Fruit fly (Drosophila melanogaster) Kc167 (cell line): ENCODE data around the gene CG31343.
"Not testable (repeated sequence)": the region's sequence is repeated elsewhere in the genome, so short reads cannot be mapped to it uniquely, and the experiment has no call there.

Experiments used
- Myc ChIP-seq: fragments of >200 bp; optimal IDR thresholded peaks from 2 replicates; lab custom pipeline; 2017; ENCODE audit warnings: missing external identifiers
- Sin3A ChIP-seq: fragments of >200 bp; optimal IDR thresholded peaks from 2 replicates; lab custom pipeline; 2018; ENCODE audit warnings: missing external identifiers
- h ChIP-seq: fragments of >200 bp; optimal IDR thresholded peaks from 3 replicates; lab custom pipeline; 2018; ENCODE audit warnings: missing external identifiers
- insv ChIP-seq: fragments of >200 bp; optimal IDR thresholded peaks from 3 replicates; lab custom pipeline; 2018; ENCODE audit warnings: missing external identifiers
- psq ChIP-seq: fragments of >200 bp; optimal IDR thresholded peaks from 2 replicates; lab custom pipeline; 2017; ENCODE audit warnings: missing external identifiers
- ttk ChIP-seq: sonication (Bioruptor generic); optimal IDR thresholded peaks from 2 replicates; lab custom pipeline; 2017; ENCODE audit warnings: missing external identifiers

Gene CG31343

DNA sequence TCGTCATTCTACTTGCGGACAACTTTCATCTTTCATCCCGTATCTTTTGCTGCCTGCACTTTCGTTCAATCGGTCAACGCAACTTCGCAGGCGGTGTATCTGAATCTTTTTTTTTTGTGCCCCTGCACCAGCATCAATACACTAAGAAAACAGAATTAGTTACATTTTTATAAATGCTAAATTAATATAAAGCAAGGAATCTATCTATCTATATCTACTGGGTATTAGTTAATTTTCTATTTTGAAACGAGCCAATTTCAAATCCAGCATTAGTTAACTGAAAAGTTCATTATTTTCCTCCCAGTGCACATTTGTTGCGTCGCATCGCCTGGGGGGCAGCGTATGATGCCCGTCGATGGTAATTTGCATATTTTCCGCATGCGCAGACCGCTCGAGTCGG, 12.2 kb upstream of the CG31343 start:
- TF ChIP-seq insv (lab: Kevin White, UChicago) (no peak), h (lab: Kevin White, UChicago) (no peak), Myc (no peak), ttk (lab: Kevin White, UChicago) (no peak), Sin3A (lab: Kevin White, UChicago) (no peak), psq (lab: Kevin White, UChicago) (no peak)

DNA sequence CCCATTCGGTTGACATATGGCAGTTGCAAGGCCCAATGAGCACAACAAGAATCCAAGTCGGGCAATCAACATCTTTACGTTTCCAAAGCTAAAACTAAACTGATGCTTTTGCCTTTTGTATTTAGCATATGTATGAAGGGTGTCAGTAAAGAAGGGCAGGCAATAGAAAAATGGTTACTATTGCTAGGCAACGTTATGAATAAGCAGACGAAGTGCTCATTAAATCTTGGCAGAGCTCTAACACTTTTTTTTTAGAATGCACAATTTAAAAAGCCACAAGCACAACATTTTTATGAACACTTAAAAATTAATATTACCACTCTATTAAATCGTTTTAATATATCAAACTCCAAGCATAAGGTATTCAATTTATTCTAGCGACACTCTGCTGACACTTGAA, 8.9 kb upstream of the CG31343 start, which contains the start of gene Sfp93F:
Gene Sfp93F, minus strand, starts transcription at position 101 of the 400 bp plus-strand sequence.
- not testable (repeated sequence) for TF ChIP-seq h, insv, Sin3A (lab: Kevin White, UChicago)

DNA sequence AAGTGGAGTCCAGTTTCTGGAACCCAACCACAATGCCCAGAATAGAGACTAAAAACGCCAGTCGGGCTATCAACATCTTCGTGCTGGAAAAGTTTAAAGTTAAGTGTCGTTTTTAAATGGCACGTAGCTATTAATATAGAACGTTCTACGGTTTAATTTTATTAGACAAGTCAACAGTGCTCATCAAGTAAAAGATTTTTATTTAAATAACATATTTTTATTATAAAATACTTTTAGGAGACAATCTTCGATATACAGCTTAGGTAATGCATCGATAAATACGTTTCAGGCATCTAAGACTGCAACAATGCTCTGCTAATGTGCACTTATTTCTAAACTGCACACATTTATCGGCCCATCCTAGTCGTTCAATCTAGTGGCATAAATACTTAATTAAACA, 8.3 kb upstream of the CG31343 start, which contains the start of gene CG42869:
Gene CG42869, minus strand, starts transcription at position 101 of the 400 bp plus-strand sequence.
- TF ChIP-seq psq (lab: Kevin White, UChicago), result no peak
- no peak for TF ChIP-seq Myc
- no peak for TF ChIP-seq h (lab: Kevin White, UChicago)
- TF ChIP-seq insv (lab: Kevin White, UChicago), result no peak
- no peak for TF ChIP-seq ttk (lab: Kevin White, UChicago)
- no peak for TF ChIP-seq Sin3A (lab: Kevin White, UChicago)

DNA sequence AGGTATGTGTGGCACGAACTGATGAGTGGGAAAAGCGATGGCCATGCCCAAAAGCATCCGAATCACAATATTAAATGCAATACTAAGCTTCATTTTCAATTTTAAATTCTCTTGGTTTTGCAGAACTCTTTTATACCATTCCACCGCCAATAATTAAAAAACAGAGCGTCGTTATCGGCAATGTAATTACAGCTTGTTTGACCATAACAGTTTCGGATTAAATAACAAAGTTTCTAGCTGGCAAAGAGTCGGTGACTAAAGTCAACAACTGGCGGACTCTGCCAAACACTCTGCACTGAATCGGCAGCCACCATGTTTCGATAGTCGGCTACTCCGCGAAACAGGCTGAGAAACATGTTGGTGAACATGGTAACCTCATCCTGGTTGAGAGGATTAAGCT, 7.8 kb upstream of the CG31343 start, which contains the start of gene CG42870:
Gene CG42870, minus strand, starts transcription at position 101 of the 400 bp plus-strand sequence.
- TF ChIP-seq psq (lab: Kevin White, UChicago) (no peak), insv (lab: Kevin White, UChicago) (no peak), Sin3A (lab: Kevin White, UChicago) (no peak), h (lab: Kevin White, UChicago) (no peak), ttk (lab: Kevin White, UChicago) (no peak), Myc (no peak)

DNA sequence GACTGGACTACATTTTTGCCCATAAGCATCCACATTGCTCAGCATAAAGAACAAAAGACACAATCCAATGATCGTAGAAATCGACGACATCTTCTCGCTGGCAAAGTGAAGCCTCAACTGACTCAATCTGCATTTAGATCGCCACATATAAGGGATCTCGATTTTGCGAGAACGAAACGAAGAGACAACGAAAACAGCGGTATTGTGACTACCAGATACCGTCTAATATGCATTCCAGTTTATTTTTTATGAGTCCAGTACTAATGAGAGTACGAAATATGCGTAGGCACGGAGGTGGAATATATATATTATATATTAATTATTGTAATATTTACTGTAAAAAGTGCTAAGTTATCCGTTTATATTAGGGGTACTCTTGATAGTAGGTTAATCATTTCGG, 6.1 kb upstream of the CG31343 start, which contains the start of gene CG34034:
Gene CG34034, minus strand, starts transcription at position 101 of the 400 bp plus-strand sequence.
- no peak for TF ChIP-seq ttk (lab: Kevin White, UChicago)
- no peak for TF ChIP-seq Myc
- TF ChIP-seq Sin3A (lab: Kevin White, UChicago), result no peak
- TF ChIP-seq h (lab: Kevin White, UChicago), result no peak
- TF ChIP-seq insv (lab: Kevin White, UChicago), result no peak
- no peak for TF ChIP-seq psq (lab: Kevin White, UChicago)

DNA sequence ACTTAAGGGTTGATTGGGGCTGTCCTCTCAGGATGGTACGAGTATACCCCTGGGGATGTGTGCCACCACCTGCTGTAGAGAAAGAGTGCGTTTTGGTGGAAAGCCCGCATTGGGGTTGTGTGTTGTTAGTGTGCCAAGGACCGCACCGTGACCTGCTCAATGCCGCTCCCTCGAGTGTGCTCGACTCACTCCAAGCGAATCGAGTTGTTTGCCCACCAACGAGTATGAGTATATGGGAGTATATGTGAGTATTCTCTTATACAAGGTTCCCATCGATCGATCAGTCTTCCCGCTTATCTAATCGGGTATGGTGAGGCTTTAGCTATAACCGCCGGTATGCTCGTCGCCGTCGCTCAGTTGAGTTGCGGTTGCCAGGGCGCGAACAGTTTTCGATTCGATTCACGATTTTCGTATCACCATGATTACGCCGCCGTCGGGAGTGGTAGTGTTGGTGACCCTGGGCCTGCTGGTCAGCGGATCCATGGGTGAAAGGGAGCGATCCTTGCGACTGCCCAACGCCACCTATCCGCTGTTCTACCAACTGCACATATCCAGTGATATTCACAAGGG, 5.2 kb upstream of the CG31343 start, which contains the start of gene CG5849:
Gene CG5849, plus strand, starts transcription at position 356 of the 570 bp plus-strand sequence.
- TF ChIP-seq Myc, result no peak
- no peak for TF ChIP-seq insv (lab: Kevin White, UChicago)
- TF ChIP-seq h (lab: Kevin White, UChicago), result no peak
- TF ChIP-seq Sin3A (lab: Kevin White, UChicago), result no peak
- TF ChIP-seq psq (lab: Kevin White, UChicago), result no peak
- no peak for TF ChIP-seq ttk (lab: Kevin White, UChicago)

DNA sequence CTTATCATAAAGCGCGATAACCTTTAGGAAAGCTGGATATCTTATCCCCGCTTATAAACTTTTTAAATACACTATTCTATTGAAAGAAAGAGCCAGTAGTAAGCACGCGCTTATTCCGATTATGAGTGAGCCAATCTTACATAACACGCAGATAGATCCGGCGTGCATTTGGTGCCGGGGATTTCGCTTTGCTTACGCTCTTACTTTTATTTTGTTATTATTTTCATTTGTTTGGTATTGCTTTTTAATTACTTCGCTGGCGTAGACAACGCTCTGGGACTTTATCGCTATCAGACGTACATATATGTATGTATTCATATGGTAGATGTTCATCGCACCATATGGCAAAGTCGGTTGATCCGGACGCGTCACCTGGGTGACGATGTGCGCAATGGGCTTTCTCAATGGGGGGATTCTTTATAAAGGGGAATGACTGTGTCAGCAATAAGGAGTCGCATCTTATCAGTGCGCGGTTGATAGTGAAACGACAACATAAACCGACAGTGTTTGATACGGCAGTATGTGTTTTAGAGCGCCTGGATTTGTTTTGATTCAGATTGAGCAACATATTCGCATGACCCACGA, 4.2 kb upstream of the CG31343 start:
- no peak for TF ChIP-seq Sin3A (lab: Kevin White, UChicago)
- TF ChIP-seq insv (lab: Kevin White, UChicago), result no peak
- TF ChIP-seq h (lab: Kevin White, UChicago), result no peak
- no peak for TF ChIP-seq psq (lab: Kevin White, UChicago)
- no peak for TF ChIP-seq Myc

DNA sequence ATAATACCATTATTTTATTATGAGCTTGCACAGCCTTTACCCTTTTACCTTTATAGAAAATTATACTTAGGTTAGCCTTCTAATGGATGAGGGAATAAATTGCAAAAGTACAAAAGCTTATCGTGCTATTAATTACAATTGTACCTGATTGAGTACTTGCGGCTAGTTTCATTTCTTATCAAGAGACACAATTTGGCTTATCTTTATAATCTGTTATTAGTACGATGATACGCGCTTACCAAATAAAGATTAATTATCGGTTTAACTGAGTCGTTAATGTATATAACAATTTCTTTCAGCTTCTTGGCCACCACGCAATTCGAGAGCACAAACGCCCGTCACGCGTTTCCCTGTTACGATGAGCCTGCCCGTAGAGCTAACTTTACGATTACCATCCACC, 821 bp downstream of the CG31343 start:
- TF ChIP-seq Sin3A (lab: Kevin White, UChicago), result no peak
- TF ChIP-seq Myc, result no peak
- TF ChIP-seq insv (lab: Kevin White, UChicago), result no peak
- no peak for TF ChIP-seq ttk (lab: Kevin White, UChicago)
- TF ChIP-seq h (lab: Kevin White, UChicago), result no peak
- TF ChIP-seq psq (lab: Kevin White, UChicago), result no peak

DNA sequence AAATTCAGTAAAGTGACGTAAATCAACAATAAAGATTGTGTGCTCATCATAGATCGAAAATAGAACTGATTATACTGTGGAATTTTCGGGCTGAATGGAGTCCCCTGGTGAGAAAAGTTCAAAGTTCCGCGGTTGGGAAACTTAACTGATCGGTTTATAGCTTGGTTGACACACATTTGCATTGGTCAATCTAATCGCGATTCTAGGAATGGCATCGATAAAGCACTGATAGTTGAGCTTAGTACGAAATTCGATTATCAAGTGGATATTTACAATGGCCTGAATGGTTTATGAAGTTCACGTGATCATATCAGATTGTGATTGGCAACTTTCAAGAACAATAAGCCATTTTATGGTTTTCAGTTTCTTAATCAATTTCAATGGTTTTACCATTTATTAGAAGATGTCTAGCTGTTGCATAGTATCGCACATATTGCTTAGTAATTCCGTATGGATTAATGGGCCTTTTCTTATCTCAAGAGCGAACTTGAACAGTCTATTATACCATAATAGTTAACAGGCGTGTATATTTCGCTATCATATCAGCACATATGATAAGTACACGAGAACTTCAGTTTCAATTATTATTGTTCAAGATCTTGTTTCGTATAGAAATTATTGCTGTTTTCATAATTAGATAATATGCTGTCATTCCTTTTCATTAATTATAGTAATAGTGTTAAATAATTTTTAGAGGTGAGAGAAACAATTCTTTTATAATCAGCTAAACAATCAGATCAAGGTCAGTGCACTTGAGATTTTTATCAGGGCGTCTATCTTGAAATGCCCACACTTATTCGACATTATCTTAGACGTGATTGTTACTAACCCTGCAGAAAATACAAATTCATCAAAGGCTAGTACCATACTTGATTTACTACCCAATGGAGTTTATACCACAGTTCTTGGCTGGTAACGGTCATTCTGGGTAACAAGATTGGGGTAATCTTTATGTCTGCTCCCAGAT, 4.2 kb downstream of the CG31343 start, which contains the start of gene CG31233:
Gene CG31233, plus strand, starts transcription at position 900 of the 967 bp plus-strand sequence.
- TF ChIP-seq ttk (lab: Kevin White, UChicago) (no peak), insv (lab: Kevin White, UChicago) (no peak), Myc (no peak), Sin3A (lab: Kevin White, UChicago) (no peak), h (lab: Kevin White, UChicago) (no peak), psq (lab: Kevin White, UChicago) (no peak)

DNA sequence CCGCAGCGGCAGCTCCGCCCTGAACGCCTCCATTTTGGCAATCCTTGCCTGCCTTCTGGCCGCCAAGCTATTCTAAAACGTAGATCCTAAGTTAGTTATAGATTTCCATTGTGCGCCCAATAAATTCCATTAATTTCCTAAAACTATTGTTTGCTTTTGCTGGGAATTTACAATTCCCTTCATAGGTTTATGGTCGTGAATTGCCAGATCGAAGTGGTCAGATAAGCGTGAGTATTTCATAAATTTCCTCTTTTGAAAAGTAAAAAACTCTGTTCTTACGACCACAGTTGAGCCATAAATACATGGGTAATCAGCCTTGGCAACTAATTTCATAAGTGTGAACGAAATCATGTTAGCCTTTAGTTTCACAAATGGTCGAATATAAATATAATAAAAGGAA, 8.0 kb downstream of the CG31343 start:
- TF ChIP-seq ttk (lab: Kevin White, UChicago) (no peak), Myc (no peak), h (lab: Kevin White, UChicago) (no peak), Sin3A (lab: Kevin White, UChicago) (no peak)

DNA sequence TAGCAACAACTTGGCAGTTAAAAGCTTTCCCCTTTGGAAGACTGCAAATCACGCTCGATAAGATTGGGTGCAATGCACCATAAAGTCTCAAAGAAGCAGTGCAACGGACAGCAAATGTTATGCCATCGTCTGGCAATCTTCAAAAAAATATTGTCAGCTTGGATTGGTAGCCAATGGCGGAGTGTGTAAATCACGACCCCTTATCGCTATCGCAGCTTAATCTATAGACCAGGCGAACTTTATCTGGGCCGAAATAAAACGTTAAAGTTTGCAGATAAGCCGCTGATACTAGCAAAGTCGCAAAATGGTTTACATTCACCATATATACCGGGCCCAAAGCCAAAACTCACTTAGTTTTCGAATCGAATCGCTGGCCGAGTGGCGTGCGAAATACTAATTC, 8.9 kb downstream of the CG31343 start, which contains the start of gene CG31198:
Gene CG31198, plus strand, starts transcription at position 351 of the 400 bp plus-strand sequence.
- TF ChIP-seq Sin3A (lab: Kevin White, UChicago), result no peak
- TF ChIP-seq psq (lab: Kevin White, UChicago), result no peak
- TF ChIP-seq ttk (lab: Kevin White, UChicago), result no peak
- no peak for TF ChIP-seq h (lab: Kevin White, UChicago)
- no peak for TF ChIP-seq Myc
- no peak for TF ChIP-seq insv (lab: Kevin White, UChicago)
